Worm (Caenorhabditis elegans) whole organism, L3 larva: ENCODE results near the gene smg-7.

Experiments
- aly-2 ChIP-seq: fragments of 150-350 bp; optimal IDR thresholded peaks from 2 replicates; lab custom pipeline; 2014; ENCODE audit warnings: missing biosample characterization, missing genetic modification characterization
- daf-12 ChIP-seq: fragments of 150-350 bp; optimal IDR thresholded peaks from 2 replicates; lab custom pipeline; 2014; ENCODE audit warnings: missing biosample characterization, missing genetic modification reagents, missing genetic modification characterization
- jun-1 ChIP-seq: fragments of 150-350 bp; optimal IDR thresholded peaks from 2 replicates; lab custom pipeline; 2014; ENCODE audit warnings: missing biosample characterization, missing genetic modification reagents, missing genetic modification characterization
- lsy-12 ChIP-seq: sonication (generic microtip); optimal IDR thresholded peaks from 2 replicates; lab custom pipeline; 2016; ENCODE audit warnings: mild to moderate bottlenecking, missing genetic modification characterization, missing compliant biosample characterization
- pha-4 ChIP-seq: fragments of 150-350 bp; optimal IDR thresholded peaks from 2 replicates; lab custom pipeline; 2014; ENCODE audit warnings: missing biosample characterization, missing genetic modification reagents, missing genetic modification characterization

The smg-7 gene

DNA sequence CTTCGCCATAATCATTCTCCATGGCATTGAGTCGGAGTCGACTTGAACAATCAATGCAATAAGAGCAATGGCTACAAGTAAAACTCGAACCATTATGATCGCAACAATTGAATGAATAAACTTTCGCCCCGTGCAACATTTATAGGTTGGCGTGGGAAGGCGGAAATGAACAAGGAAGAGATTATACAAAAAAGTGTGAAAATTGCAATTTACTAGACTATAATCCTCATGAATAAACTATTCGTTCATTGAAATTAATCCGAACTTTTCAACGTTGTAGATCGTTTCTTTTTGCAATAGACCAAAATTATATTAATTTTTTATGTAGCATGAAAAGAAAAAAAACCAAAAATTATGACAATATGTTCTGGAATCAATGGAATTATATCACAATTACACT, 2.1 kb downstream of the smg-7 start, which contains the start of gene Y73B6A.3:
Gene Y73B6A.3, minus strand, starts transcription at position 101 of the 400 bp plus-strand sequence.
- no peak for TF ChIP-seq aly-2
- TF ChIP-seq pha-4 (tag; lab: Kevin White, UChicago) = no peak
- TF ChIP-seq lsy-12 (tag; lab: Kevin White, UChicago) = no peak
- no peak for TF ChIP-seq daf-12 (tag; lab: Kevin White, UChicago)
- no peak for TF ChIP-seq jun-1 (tag; lab: Kevin White, UChicago)
